Fruit fly (Drosophila melanogaster) whole organism, embryonic: Measurements from ENCODE around the gene upd2.

Experiments used
- Blimp-1 ChIP-seq: fragments of 200-800 bp; sonication (Bioruptor generic); optimal IDR thresholded peaks from 3 replicates; lab custom pipeline; 2018; ENCODE audit warnings: missing biosample characterization, missing genetic modification characterization, mild to moderate bottlenecking, moderate library complexity, missing genetic modification reagents
- CG10565 ChIP-seq: fragments of 200-800 bp; sonication (Bioruptor generic); optimal IDR thresholded peaks from 3 replicates; lab custom pipeline; 2016; ENCODE audit warnings: missing biosample characterization, mild to moderate bottlenecking, missing genetic modification characterization
- CG13424 ChIP-seq: fragments of 200-800 bp; sonication (Bioruptor generic); optimal IDR thresholded peaks from 2 replicates; lab custom pipeline; 2019; ENCODE audit warnings: missing biosample characterization, mild to moderate bottlenecking, missing genetic modification characterization, moderate library complexity
- CG13775 ChIP-seq: fragments of 200-800 bp; sonication (Bioruptor generic); optimal IDR thresholded peaks from 3 replicates; lab custom pipeline; 2017; ENCODE audit warnings: missing biosample characterization, mild to moderate bottlenecking, missing genetic modification characterization
- CG14710 ChIP-seq: fragments of 200-800 bp; sonication (Bioruptor generic); optimal IDR thresholded peaks from 3 replicates; lab custom pipeline; 2019; ENCODE audit warnings: missing biosample characterization, mild to moderate bottlenecking, missing genetic modification characterization, moderate library complexity
- CG14965 ChIP-seq: fragments of 200-800 bp; sonication (Bioruptor generic); optimal IDR thresholded peaks from 2 replicates; lab custom pipeline; 2016; ENCODE audit warnings: missing biosample characterization, missing genetic modification characterization, borderline replicate concordance
- CG17361 ChIP-seq: fragments of 200-800 bp; sonication (Bioruptor generic); IDR thresholded peaks from 3 replicates; pipeline ENCODE4 v1.3.6; 2022; ENCODE audit warnings: missing biosample characterization, missing genetic modification characterization
- CG2129 ChIP-seq: fragments of 200-800 bp; sonication (Bioruptor generic); IDR thresholded peaks from 2 replicates; pipeline ENCODE4 v1.3.6; 2022; ENCODE audit warnings: missing biosample characterization, missing genetic modification characterization; ENCODE audit not compliant: partially characterized antibody
- CG2889 ChIP-seq: fragments of 200-800 bp; sonication (Bioruptor generic); IDR thresholded peaks from 3 replicates; pipeline ENCODE4 v1.3.6; 2022; ENCODE audit warnings: missing biosample characterization, missing genetic modification characterization
- CG30020 ChIP-seq: fragments of 200-800 bp; optimal IDR thresholded peaks from 2 replicates; lab custom pipeline; 2019; ENCODE audit warnings: missing biosample characterization, mild to moderate bottlenecking, missing genetic modification characterization, moderate library complexity
- CG31224 ChIP-seq: fragments of 200-800 bp; sonication (Bioruptor generic); IDR thresholded peaks from 2 replicates; pipeline ENCODE4 v1.3.6; 2022; ENCODE audit warnings: missing biosample characterization, missing genetic modification characterization
- CG4282 ChIP-seq: fragments of 200-800 bp; sonication (Bioruptor generic); optimal IDR thresholded peaks from 2 replicates; lab custom pipeline; 2016; ENCODE audit warnings: missing biosample characterization, missing genetic modification characterization
- CG5245 ChIP-seq: fragments of 200-800 bp; sonication (Bioruptor generic); optimal IDR thresholded peaks from 3 replicates; lab custom pipeline; 2016; ENCODE audit warnings: missing biosample characterization, missing genetic modification characterization
- CG7963 ChIP-seq: fragments of 200-800 bp; sonication (Bioruptor generic); IDR thresholded peaks from 3 replicates; pipeline ENCODE4 v1.3.6; 2022; ENCODE audit warnings: missing biosample characterization, missing genetic modification characterization; ENCODE audit not compliant: partially characterized antibody
- CG8089 ChIP-seq: fragments of 200-800 bp; sonication (Bioruptor generic); optimal IDR thresholded peaks from 3 replicates; lab custom pipeline; 2016; ENCODE audit warnings: missing biosample characterization, missing genetic modification characterization
- CG9609 ChIP-seq: fragments of 200-800 bp; sonication (Bioruptor generic); optimal IDR thresholded peaks from 3 replicates; lab custom pipeline; 2016; ENCODE audit warnings: missing biosample characterization, missing genetic modification characterization
- CG9797 ChIP-seq: fragments of 200-800 bp; sonication (Bioruptor generic); optimal IDR thresholded peaks from 3 replicates; lab custom pipeline; 2018; ENCODE audit warnings: missing biosample characterization, mild to moderate bottlenecking, missing genetic modification characterization
- CG9876 ChIP-seq: fragments of 200-800 bp; sonication (Bioruptor generic); optimal IDR thresholded peaks from 2 replicates; lab custom pipeline; 2016; ENCODE audit warnings: missing biosample characterization, missing genetic modification characterization
- Chrac-16 ChIP-seq: fragments of 200-800 bp; sonication (Bioruptor generic); optimal IDR thresholded peaks from 3 replicates; lab custom pipeline; 2016; ENCODE audit warnings: missing biosample characterization, missing genetic modification characterization
- CkIIα-i1 ChIP-seq: fragments of 200-800 bp; sonication (Bioruptor generic); IDR thresholded peaks from 2 replicates; pipeline ENCODE4 v1.3.6; 2022; ENCODE audit warnings: missing biosample characterization, missing genetic modification characterization
- CoRest ChIP-seq: fragments of 200-800 bp; sonication (Bioruptor generic); optimal IDR thresholded peaks from 3 replicates; lab custom pipeline; 2018; ENCODE audit warnings: missing biosample characterization, mild to moderate bottlenecking, missing genetic modification characterization, moderate library complexity
- D19A ChIP-seq: fragments of 200-800 bp; optimal IDR thresholded peaks from 3 replicates; lab custom pipeline; 2019; ENCODE audit warnings: missing biosample characterization, mild to moderate bottlenecking, missing genetic modification characterization, moderate library complexity
- Deaf1 ChIP-seq: fragments of 200-800 bp; optimal IDR thresholded peaks from 3 replicates; lab custom pipeline; 2019; ENCODE audit warnings: missing biosample characterization, mild to moderate bottlenecking, missing genetic modification characterization, moderate library complexity
- Ets97D ChIP-seq: fragments of 200-800 bp; sonication (Bioruptor generic); optimal IDR thresholded peaks from 3 replicates; lab custom pipeline; 2016; ENCODE audit warnings: missing biosample characterization, missing genetic modification characterization
- H2.0 ChIP-seq: fragments of 200-800 bp; sonication (Bioruptor generic); IDR thresholded peaks from 2 replicates; pipeline ENCODE4 v1.3.6; 2022; ENCODE audit warnings: missing biosample characterization, missing genetic modification characterization
- Hmr ChIP-seq: fragments of 200-800 bp; sonication (Bioruptor generic); optimal IDR thresholded peaks from 3 replicates; lab custom pipeline; 2017; ENCODE audit warnings: mild to moderate bottlenecking, missing biosample characterization, missing genetic modification reagents, missing genetic modification characterization
- Lhr ChIP-seq: fragments of 200-800 bp; sonication (Bioruptor generic); optimal IDR thresholded peaks from 3 replicates; lab custom pipeline; 2017; ENCODE audit warnings: mild to moderate bottlenecking, missing biosample characterization, missing genetic modification reagents, missing genetic modification characterization
- Lim3 ChIP-seq: fragments of 200-800 bp; sonication (Bioruptor generic); IDR thresholded peaks from 2 replicates; pipeline ENCODE4 v1.3.6; 2022; ENCODE audit warnings: missing biosample characterization, missing genetic modification characterization
- Mad ChIP-seq: fragments of 200-800 bp; sonication (Bioruptor generic); optimal IDR thresholded peaks from 2 replicates; lab custom pipeline; 2016; ENCODE audit warnings: missing biosample characterization, missing genetic modification characterization
- Myb ChIP-seq: fragments of 200-800 bp; sonication (Bioruptor generic); optimal IDR thresholded peaks from 2 replicates; lab custom pipeline; 2016; ENCODE audit warnings: missing biosample characterization, missing genetic modification characterization
- Nf-YA ChIP-seq: fragments of 200-800 bp; sonication (Bioruptor generic); IDR thresholded peaks from 2 replicates; pipeline ENCODE4 v1.3.6; 2022; ENCODE audit warnings: missing biosample characterization, missing genetic modification characterization
- Taf1 ChIP-seq: fragments of 200-800 bp; sonication (Bioruptor generic); IDR thresholded peaks from 2 replicates; pipeline ENCODE4 v1.3.6; 2022; ENCODE audit warnings: missing biosample characterization, missing genetic modification characterization
- Usf ChIP-seq: fragments of 200-800 bp; sonication (Bioruptor generic); optimal IDR thresholded peaks from 2 replicates; lab custom pipeline; 2017; ENCODE audit warnings: missing genotype, missing biosample characterization, missing genetic modification characterization
- cas ChIP-seq: fragments of 200-800 bp; sonication (Bioruptor generic); IDR thresholded peaks from 2 replicates; pipeline ENCODE4 v1.3.6; 2022; ENCODE audit warnings: missing biosample characterization, missing genetic modification characterization
- chinmo ChIP-seq: fragments of 200-800 bp; sonication (Bioruptor generic); IDR thresholded peaks from 4 replicates; pipeline ENCODE4 v1.3.6; 2022; ENCODE audit warnings: missing biosample characterization, missing genetic modification characterization; ENCODE audit not compliant: partially characterized antibody
- fd96Cb ChIP-seq: fragments of 200-800 bp; sonication (Bioruptor generic); optimal IDR thresholded peaks from 2 replicates; lab custom pipeline; 2018; ENCODE audit warnings: missing biosample characterization, mild to moderate bottlenecking, missing genetic modification characterization, moderate library complexity
- gem ChIP-seq: fragments of 200-800 bp; sonication (Bioruptor generic); optimal IDR thresholded peaks from 2 replicates; lab custom pipeline; 2019; ENCODE audit warnings: missing biosample characterization, mild to moderate bottlenecking, missing genetic modification characterization, moderate library complexity
- kni ChIP-seq: fragments of 200-800 bp; sonication (Bioruptor generic); optimal IDR thresholded peaks from 3 replicates; lab custom pipeline; 2017; ENCODE audit warnings: mild to moderate bottlenecking, missing biosample characterization, missing genetic modification reagents, missing genetic modification characterization
- lab ChIP-seq: fragments of 200-800 bp; sonication (Bioruptor generic); optimal IDR thresholded peaks from 3 replicates; lab custom pipeline; 2017; ENCODE audit warnings: missing biosample characterization, missing genetic modification characterization, mild to moderate bottlenecking, moderate library complexity, missing genetic modification reagents
- lmd ChIP-seq: fragments of 200-800 bp; sonication (Bioruptor generic); IDR thresholded peaks from 2 replicates; pipeline ENCODE4 v1.3.6; 2022; ENCODE audit warnings: missing biosample characterization, missing genetic modification characterization
- odd ChIP-seq: fragments of 200-800 bp; sonication (Bioruptor generic); optimal IDR thresholded peaks from 2 replicates; lab custom pipeline; 2017; ENCODE audit warnings: missing biosample characterization, mild to moderate bottlenecking, missing genetic modification characterization
- org-1 ChIP-seq: fragments of 200-800 bp; sonication (Bioruptor generic); optimal IDR thresholded peaks from 2 replicates; lab custom pipeline; 2017; ENCODE audit warnings: missing biosample characterization, missing genetic modification characterization
- peb ChIP-seq: fragments of 200-800 bp; sonication (Bioruptor generic); IDR thresholded peaks from 2 replicates; pipeline ENCODE4 v1.3.6; 2022; ENCODE audit warnings: missing biosample characterization, missing genetic modification characterization
- repo ChIP-seq: fragments of 200-800 bp; sonication (Bioruptor generic); optimal IDR thresholded peaks from 2 replicates; lab custom pipeline; 2016; ENCODE audit warnings: missing biosample characterization, missing genetic modification characterization
- schlank ChIP-seq: fragments of 200-800 bp; sonication (Bioruptor generic); optimal IDR thresholded peaks from 2 replicates; lab custom pipeline; 2018; ENCODE audit warnings: missing biosample characterization, mild to moderate bottlenecking, missing genetic modification characterization
- sim ChIP-seq: fragments of 200-800 bp; sonication (Bioruptor generic); IDR thresholded peaks from 2 replicates; pipeline ENCODE4 v1.3.6; 2022; ENCODE audit warnings: missing biosample characterization, missing genetic modification characterization
- trem ChIP-seq: fragments of 200-800 bp; optimal IDR thresholded peaks from 3 replicates; lab custom pipeline; 2019; ENCODE audit warnings: missing biosample characterization, mild to moderate bottlenecking, missing genetic modification characterization, moderate library complexity
- tx ChIP-seq: fragments of 200-800 bp; sonication (Bioruptor generic); optimal IDR thresholded peaks from 2 replicates; lab custom pipeline; 2016; ENCODE audit warnings: missing biosample characterization, missing genetic modification characterization
- vvl ChIP-seq: fragments of 200-800 bp; sonication (Bioruptor generic); IDR thresholded peaks from 2 replicates; pipeline ENCODE4 v1.3.6; 2022; ENCODE audit warnings: missing biosample characterization, missing genetic modification characterization
- zfh2 ChIP-seq: fragments of 200-800 bp; sonication (Bioruptor generic); optimal IDR thresholded peaks from 2 replicates; lab custom pipeline; 2016; ENCODE audit warnings: missing biosample characterization, missing genetic modification characterization

Gene upd2

DNA sequence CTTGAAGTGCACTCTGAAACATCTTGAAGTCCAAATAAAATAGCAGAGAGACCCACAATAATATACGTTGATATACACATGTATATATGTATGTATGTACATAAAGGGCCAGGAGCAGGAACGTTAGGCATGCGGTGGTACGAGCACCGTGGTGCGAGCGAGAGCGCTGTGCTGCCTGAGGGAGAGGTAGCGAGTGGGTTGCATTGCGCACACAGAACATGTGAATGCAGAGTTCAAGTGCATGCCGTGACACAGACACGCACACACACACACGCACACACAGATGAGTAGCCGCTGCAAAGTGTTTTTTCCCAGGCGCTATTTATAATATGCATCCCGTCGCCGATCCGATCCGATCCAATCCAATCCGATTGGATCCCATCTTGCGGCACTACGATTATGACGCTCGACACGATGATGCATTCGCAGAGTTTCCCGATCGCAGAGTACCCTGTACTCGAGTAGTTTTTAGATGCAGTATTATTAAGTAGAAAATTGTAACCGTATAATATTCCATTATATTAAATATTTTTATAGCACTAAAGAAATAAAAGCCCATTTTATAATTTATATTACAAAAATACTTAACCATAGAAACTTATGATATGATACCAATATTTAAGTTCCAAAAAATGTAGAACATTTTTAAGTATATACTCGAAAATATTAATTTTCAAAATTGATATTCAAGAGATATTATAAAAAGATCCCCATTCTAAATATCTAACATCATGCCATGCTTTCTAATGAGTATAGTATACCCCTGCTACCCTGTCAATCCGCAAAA, 34.8 kb downstream of the upd2 start (continued):
- TF ChIP-seq gem (tag; lab: Kevin White, UChicago) = peak; percentile 59
- TF ChIP-seq CoRest (tag; lab: Kevin White, UChicago) = peak; percentile 43
- TF ChIP-seq Blimp-1 (GFP tag; lab: Kevin White, UChicago) = peak; percentile 28
- TF ChIP-seq Deaf1 (tag; lab: Kevin White, UChicago) = peak; percentile 1
- TF ChIP-seq Nf-YA (GFP tag; lab: Robert Waterston, UW) = no peak
- no peak for TF ChIP-seq CG9609 (GFP tag; lab: Kevin White, UChicago)
- TF ChIP-seq CG14710 = peak; percentile 50
- no peak for TF ChIP-seq H2.0 (GFP tag; lab: Robert Waterston, UW)
- TF ChIP-seq CG2889 = no peak
- no peak for TF ChIP-seq Usf
- no peak for TF ChIP-seq lab (GFP tag; lab: Kevin White, UChicago)
- TF ChIP-seq Ets97D = no peak
- TF ChIP-seq Myb (GFP tag; lab: Kevin White, UChicago) = no peak
- no peak for TF ChIP-seq odd (GFP tag; lab: Kevin White, UChicago)
- no peak for TF ChIP-seq CG4282
- no peak for TF ChIP-seq sim
- peak; percentile 80 for TF ChIP-seq CG17361 (GFP tag; lab: Robert Waterston, UW)
- TF ChIP-seq cas (GFP tag; lab: Robert Waterston, UW) = no peak
- TF ChIP-seq org-1 (GFP tag; lab: Kevin White, UChicago) = no peak
- TF ChIP-seq CG7963 = no peak
- no peak for TF ChIP-seq CG2129 (GFP tag; lab: Robert Waterston, UW)
- no peak for TF ChIP-seq lmd (GFP tag; lab: Robert Waterston, UW)
- TF ChIP-seq Lhr = no peak
- TF ChIP-seq vvl (GFP tag; lab: Robert Waterston, UW) = no peak
- TF ChIP-seq CG9876 = no peak
- no peak for TF ChIP-seq Lim3
- TF ChIP-seq tx (GFP tag; lab: Kevin White, UChicago) = no peak
- no peak for TF ChIP-seq CG30020 (tag; lab: Kevin White, UChicago)
- TF ChIP-seq CG13424 = peak; percentile 19
- TF ChIP-seq CG13775 (GFP tag; lab: Kevin White, UChicago) = peak; percentile 6
- TF ChIP-seq CG5245 (GFP tag; lab: Kevin White, UChicago) = no peak
- no peak for TF ChIP-seq CG31224 (GFP tag; lab: Robert Waterston, UW)
- no peak for TF ChIP-seq Mad
- TF ChIP-seq trem (tag; lab: Kevin White, UChicago) = peak; percentile 1
- no peak for TF ChIP-seq schlank
- no peak for TF ChIP-seq Hmr (GFP tag; lab: Kevin White, UChicago)
- no peak for TF ChIP-seq repo (GFP tag; lab: Kevin White, UChicago)
- no peak for TF ChIP-seq CG14965 (GFP tag; lab: Kevin White, UChicago)
- TF ChIP-seq chinmo = no peak
- no peak for TF ChIP-seq peb (GFP tag; lab: Robert Waterston, UW)
- no peak for TF ChIP-seq Taf1 (GFP tag; lab: Robert Waterston, UW)
- TF ChIP-seq CG10565 = no peak
- peak; percentile 27 for TF ChIP-seq fd96Cb (tag; lab: Kevin White, UChicago)
- TF ChIP-seq CG8089 (GFP tag; lab: Kevin White, UChicago) = no peak
- no peak for TF ChIP-seq kni (GFP tag; lab: Kevin White, UChicago)
- no peak for TF ChIP-seq D19A (tag; lab: Kevin White, UChicago)
- TF ChIP-seq Chrac-16 (GFP tag; lab: Kevin White, UChicago) = no peak
- no peak for TF ChIP-seq CkIIα-i1 (GFP tag; lab: Robert Waterston, UW)
- no peak for TF ChIP-seq CG9797 (GFP tag; lab: Kevin White, UChicago)
- TF ChIP-seq zfh2 (GFP tag; lab: Kevin White, UChicago) = no peak
